Fruit fly (Drosophila melanogaster) whole organism, embryonic: ENCODE data around the gene CG7953.

ENCODE experiments used
- Adf1 ChIP-seq: fragments of 200-800 bp; sonication (Bioruptor generic); IDR thresholded peaks from 2 replicates; pipeline ENCODE4 v1.3.6; 2022; ENCODE audit warnings: missing biosample characterization, missing genetic modification characterization
- Antp ChIP-seq: fragments of 200-800 bp; sonication (Bioruptor generic); optimal IDR thresholded peaks from 3 replicates; lab custom pipeline; 2016; ENCODE audit warnings: missing biosample characterization, missing genetic modification characterization
- Awh ChIP-seq: fragments of 200-800 bp; sonication (Bioruptor generic); IDR thresholded peaks from 2 replicates; pipeline ENCODE4, ENCODE4 v1.3.6; 2022; ENCODE audit warnings: missing biosample characterization, missing genetic modification characterization
- CG10462 ChIP-seq: fragments of 200-800 bp; sonication (Bioruptor generic); optimal IDR thresholded peaks from 2 replicates; lab custom pipeline; 2016; ENCODE audit warnings: missing biosample characterization, missing genetic modification characterization
- CG11695 ChIP-seq: fragments of 200-800 bp; sonication (Bioruptor generic); IDR thresholded peaks from 3 replicates; pipeline ENCODE4 v1.3.6; 2022; ENCODE audit warnings: missing biosample characterization, missing genetic modification characterization
- CG12299 ChIP-seq: fragments of 200-800 bp; sonication (Bioruptor generic); optimal IDR thresholded peaks from 2 replicates; lab custom pipeline; 2018; ENCODE audit warnings: missing biosample characterization, mild to moderate bottlenecking, missing genetic modification characterization
- CG13894 ChIP-seq: fragments of 200-800 bp; sonication (Bioruptor generic); optimal IDR thresholded peaks from 3 replicates; lab custom pipeline; 2018; ENCODE audit warnings: missing biosample characterization, mild to moderate bottlenecking, missing genetic modification characterization, moderate library complexity
- CG15073 ChIP-seq: fragments of 200-800 bp; sonication (Bioruptor generic); optimal IDR thresholded peaks from 2 replicates; lab custom pipeline; 2016; ENCODE audit warnings: missing biosample characterization, missing genetic modification characterization
- CG15269 ChIP-seq: fragments of 200-800 bp; sonication (Bioruptor generic); optimal IDR thresholded peaks from 2 replicates; lab custom pipeline; 2018; ENCODE audit warnings: missing biosample characterization, mild to moderate bottlenecking, missing genetic modification characterization, moderate library complexity
- CG17829 ChIP-seq: fragments of 200-800 bp; optimal IDR thresholded peaks from 2 replicates; lab custom pipeline; 2019; ENCODE audit warnings: missing biosample characterization, mild to moderate bottlenecking, missing genetic modification characterization, moderate library complexity
- CG18262 ChIP-seq: fragments of 200-800 bp; optimal IDR thresholded peaks from 3 replicates; lab custom pipeline; 2019; ENCODE audit warnings: missing biosample characterization, mild to moderate bottlenecking, missing genetic modification characterization, moderate library complexity
- CG32532 ChIP-seq: fragments of 200-800 bp; sonication (Bioruptor generic); IDR thresholded peaks from 2 replicates; pipeline ENCODE4 v1.3.6; 2022; ENCODE audit warnings: missing biosample characterization, missing genetic modification characterization
- CG33213 ChIP-seq: fragments of 200-800 bp; sonication (Bioruptor generic); optimal IDR thresholded peaks from 3 replicates; lab custom pipeline; 2016; ENCODE audit warnings: missing biosample characterization, missing genetic modification characterization
- CG3407 ChIP-seq: fragments of 200-800 bp; sonication (Bioruptor generic); optimal IDR thresholded peaks from 2 replicates; lab custom pipeline; 2018; ENCODE audit warnings: missing biosample characterization, mild to moderate bottlenecking, missing genetic modification characterization
- CG4820 ChIP-seq: fragments of 200-800 bp; sonication (Bioruptor generic); optimal IDR thresholded peaks from 3 replicates; lab custom pipeline; 2016; ENCODE audit warnings: missing biosample characterization, missing genetic modification characterization
- CG6689 ChIP-seq: fragments of 200-800 bp; sonication (Bioruptor generic); IDR thresholded peaks from 2 replicates; pipeline ENCODE4 v1.3.6; 2022; ENCODE audit warnings: missing biosample characterization, missing genetic modification characterization
- CG7357 ChIP-seq: fragments of 200-800 bp; sonication (Bioruptor generic); IDR thresholded peaks from 3 replicates; pipeline ENCODE4 v1.3.6; 2022; ENCODE audit warnings: missing biosample characterization, missing genetic modification characterization
- CG7556 ChIP-seq: fragments of 200-800 bp; sonication (Bioruptor generic); optimal IDR thresholded peaks from 2 replicates; lab custom pipeline; 2017; ENCODE audit warnings: missing biosample characterization, mild to moderate bottlenecking, missing genetic modification characterization
- CG8089 ChIP-seq: fragments of 200-800 bp; sonication (Bioruptor generic); optimal IDR thresholded peaks from 3 replicates; lab custom pipeline; 2016; ENCODE audit warnings: missing biosample characterization, missing genetic modification characterization
- CG8281 ChIP-seq: fragments of 200-800 bp; sonication (Bioruptor generic); optimal IDR thresholded peaks from 2 replicates; lab custom pipeline; 2018; ENCODE audit warnings: missing biosample characterization, mild to moderate bottlenecking, missing genetic modification characterization, moderate library complexity
- CG9797 ChIP-seq: fragments of 200-800 bp; sonication (Bioruptor generic); optimal IDR thresholded peaks from 3 replicates; lab custom pipeline; 2018; ENCODE audit warnings: missing biosample characterization, mild to moderate bottlenecking, missing genetic modification characterization
- Camta ChIP-seq: fragments of 200-800 bp; sonication (Bioruptor generic); optimal IDR thresholded peaks from 2 replicates; lab custom pipeline; 2016; ENCODE audit warnings: missing biosample characterization, missing genetic modification characterization
- Dbx ChIP-seq: fragments of 200-800 bp; sonication (Bioruptor generic); IDR thresholded peaks from 3 replicates; pipeline ENCODE4 v1.3.6; 2022; ENCODE audit warnings: missing biosample characterization, missing genetic modification characterization
- Dref ChIP-seq: fragments of 200-800 bp; sonication (Bioruptor generic); IDR thresholded peaks from 2 replicates; pipeline ENCODE4 v1.3.6; 2022; ENCODE audit warnings: missing biosample characterization, missing genetic modification characterization
- Fer3 ChIP-seq: fragments of 200-800 bp; sonication (Bioruptor generic); optimal IDR thresholded peaks from 2 replicates; lab custom pipeline; 2018; ENCODE audit warnings: missing biosample characterization, mild to moderate bottlenecking, missing genetic modification characterization, moderate library complexity
- GATAe ChIP-seq: fragments of 200-800 bp; sonication (Bioruptor generic); conservative IDR thresholded peaks from 2 replicates; pipeline ENCODE4 v1.3.6; 2022; ENCODE audit warnings: missing biosample characterization, missing genetic modification characterization
- Lhr ChIP-seq: fragments of 200-800 bp; sonication (Bioruptor generic); optimal IDR thresholded peaks from 3 replicates; lab custom pipeline; 2017; ENCODE audit warnings: mild to moderate bottlenecking, missing biosample characterization, missing genetic modification reagents, missing genetic modification characterization
- Mrtf ChIP-seq: fragments of 200-800 bp; sonication (Bioruptor generic); IDR thresholded peaks from 3 replicates; pipeline ENCODE4 v1.3.6; 2022; ENCODE audit warnings: missing biosample characterization, missing genetic modification characterization
- Sox102F ChIP-seq: fragments of 200-800 bp; sonication (Bioruptor generic); optimal IDR thresholded peaks from 2 replicates; lab custom pipeline; 2018; ENCODE audit warnings: missing biosample characterization, mild to moderate bottlenecking, missing genetic modification characterization, moderate library complexity
- Xbp1 ChIP-seq: fragments of 200-800 bp; sonication (Bioruptor generic); optimal IDR thresholded peaks from 3 replicates; lab custom pipeline; 2016; ENCODE audit warnings: missing biosample characterization, mild to moderate bottlenecking, missing genetic modification characterization
- bbx ChIP-seq: fragments of 200-800 bp; sonication (Bioruptor generic); IDR thresholded peaks from 2 replicates; pipeline ENCODE4 v1.3.6; 2022; ENCODE audit warnings: missing biosample characterization, missing genetic modification characterization; ENCODE audit not compliant: partially characterized antibody
- caup ChIP-seq: fragments of 200-800 bp; sonication (Bioruptor generic); optimal IDR thresholded peaks from 3 replicates; lab custom pipeline; 2017; ENCODE audit warnings: missing biosample characterization, mild to moderate bottlenecking, missing genetic modification characterization, moderate library complexity; ENCODE audit not compliant: severe bottlenecking
- croc ChIP-seq: fragments of 200-800 bp; sonication (Bioruptor generic); conservative IDR thresholded peaks from 3 replicates; pipeline ENCODE4 v1.3.6; 2022; ENCODE audit warnings: missing biosample characterization, missing genetic modification characterization
- dan ChIP-seq: fragments of 200-800 bp; sonication (Bioruptor generic); IDR thresholded peaks from 2 replicates; pipeline ENCODE4 v1.3.6; 2022; ENCODE audit warnings: missing biosample characterization, missing genetic modification characterization
- dmrt99B ChIP-seq: fragments of 200-800 bp; sonication (Bioruptor generic); optimal IDR thresholded peaks from 2 replicates; lab custom pipeline; 2018; ENCODE audit warnings: missing biosample characterization, mild to moderate bottlenecking, missing genetic modification characterization, moderate library complexity
- dysf ChIP-seq: fragments of 200-800 bp; sonication (Bioruptor generic); IDR thresholded peaks from 3 replicates; pipeline ENCODE4 v1.3.6; 2022; ENCODE audit warnings: missing biosample characterization, missing genetic modification characterization
- ems ChIP-seq: fragments of 200-800 bp; sonication (Bioruptor generic); optimal IDR thresholded peaks from 3 replicates; lab custom pipeline; 2016; ENCODE audit warnings: missing biosample characterization, missing genetic modification characterization
- en ChIP-seq: fragments of 200-800 bp; sonication (Bioruptor generic); optimal IDR thresholded peaks from 2 replicates; lab custom pipeline; 2016; ENCODE audit warnings: missing biosample characterization, missing genetic modification characterization
- hb ChIP-seq: fragments of 200-800 bp; sonication (Bioruptor generic); IDR thresholded peaks from 3 replicates; pipeline ENCODE4 v1.3.6; 2022; ENCODE audit warnings: missing biosample characterization, missing genetic modification characterization; ENCODE audit not compliant: partially characterized antibody
- hth ChIP-seq: fragments of >200 bp; optimal IDR thresholded peaks from 2 replicates; lab custom pipeline; 2017; ENCODE audit warnings: inconsistent platforms
- lbe ChIP-seq: fragments of 200-800 bp; sonication (Bioruptor generic); optimal IDR thresholded peaks from 2 replicates; lab custom pipeline; 2016; ENCODE audit warnings: missing biosample characterization, mild to moderate bottlenecking, missing genetic modification characterization
- lilli ChIP-seq: fragments of 200-800 bp; sonication (Bioruptor generic); optimal IDR thresholded peaks from 3 replicates; lab custom pipeline; 2016; ENCODE audit warnings: missing biosample characterization, missing genetic modification characterization
- odd ChIP-seq: fragments of 200-800 bp; sonication (Bioruptor generic); optimal IDR thresholded peaks from 2 replicates; lab custom pipeline; 2017; ENCODE audit warnings: missing biosample characterization, mild to moderate bottlenecking, missing genetic modification characterization
- otp ChIP-seq: fragments of 200-800 bp; sonication (Bioruptor generic); IDR thresholded peaks from 3 replicates; pipeline ENCODE4, ENCODE4 v1.3.6; 2022; ENCODE audit warnings: missing biosample characterization, missing genetic modification characterization
- rib ChIP-seq: fragments of 200-800 bp; sonication (Bioruptor generic); IDR thresholded peaks from 2 replicates; pipeline ENCODE4 v1.3.6; 2022; ENCODE audit warnings: missing biosample characterization, missing genetic modification characterization
- salm ChIP-seq: fragments of 200-800 bp; sonication (Bioruptor generic); optimal IDR thresholded peaks from 2 replicates; lab custom pipeline; 2018; ENCODE audit warnings: missing biosample characterization, mild to moderate bottlenecking, missing genetic modification characterization
- sd ChIP-seq: fragments of 200-800 bp; sonication (Bioruptor generic); optimal IDR thresholded peaks from 3 replicates; lab custom pipeline; 2018; ENCODE audit warnings: missing biosample characterization, mild to moderate bottlenecking, missing genetic modification characterization, moderate library complexity
- so ChIP-seq: fragments of 200-800 bp; sonication (Bioruptor generic); IDR thresholded peaks from 3 replicates; pipeline ENCODE4 v1.3.6; 2022; ENCODE audit warnings: missing biosample characterization, missing genetic modification characterization
- sob ChIP-seq: fragments of 200-800 bp; sonication (Bioruptor generic); IDR thresholded peaks from 2 replicates; pipeline ENCODE4 v1.3.6; 2022; ENCODE audit warnings: missing biosample characterization, missing genetic modification characterization
- tin ChIP-seq: fragments of 200-800 bp; sonication (Bioruptor generic); optimal IDR thresholded peaks from 3 replicates; lab custom pipeline; 2016; ENCODE audit warnings: missing biosample characterization, missing genetic modification characterization

The CG7953 gene

dm6 chr2L:13838647-13839390 is 8.9 kb upstream of the CG7953 start:
- peak; percentile 8 for TF ChIP-seq Fer3 (tag; lab: Kevin White, UChicago)
- no peak for TF ChIP-seq CG17829 (tag; lab: Kevin White, UChicago)
- no peak for TF ChIP-seq CG12299
- TF ChIP-seq CG7556, result no peak
- TF ChIP-seq caup (GFP tag; lab: Kevin White, UChicago), result no peak
- peak; percentile 10 for TF ChIP-seq Camta (GFP tag; lab: Kevin White, UChicago)
- no peak for TF ChIP-seq hth (lab: Kevin White, UChicago)
- TF ChIP-seq CG18262 (tag; lab: Kevin White, UChicago), result peak; percentile 38
- no peak for TF ChIP-seq CG8281
- no peak for TF ChIP-seq rib (GFP tag; lab: Robert Waterston, UW)
- peak; percentile 22 for TF ChIP-seq salm
- TF ChIP-seq CG33213 (GFP tag; lab: Kevin White, UChicago), result no peak
- no peak for TF ChIP-seq en
- TF ChIP-seq lilli (GFP tag; lab: Kevin White, UChicago), result no peak
- TF ChIP-seq Sox102F (GFP tag; lab: Kevin White, UChicago), result no peak
- peak; percentile 2 for TF ChIP-seq CG10462
- peak; percentile 9 for TF ChIP-seq CG8089 (GFP tag; lab: Kevin White, UChicago)
- no peak for TF ChIP-seq CG6689 (GFP tag; lab: Robert Waterston, UW)
- TF ChIP-seq dmrt99B (tag; lab: Kevin White, UChicago), result peak; percentile 37
- 0 out of 3 replicates have a peak, but pooled peaks have one; percentile 29 for TF ChIP-seq Dbx (GFP tag; lab: Robert Waterston, UW)
- TF ChIP-seq bbx (GFP tag; lab: Robert Waterston, UW), result no peak
- no peak; the same call in 1 of the 2 replicates for TF ChIP-seq GATAe (GFP tag; lab: Robert Waterston, UW)
- TF ChIP-seq Dref (GFP tag; lab: Robert Waterston, UW), result no peak
- no peak for TF ChIP-seq Adf1 (GFP tag; lab: Robert Waterston, UW)
- TF ChIP-seq CG15269 (tag; lab: Kevin White, UChicago), result peak; percentile 58
- no peak for TF ChIP-seq so
- TF ChIP-seq CG32532 (GFP tag; lab: Robert Waterston, UW), result peak; percentile 29; the same call in 1 of the 2 replicates
- TF ChIP-seq CG7357 (GFP tag; lab: Robert Waterston, UW), result no peak
- no peak for TF ChIP-seq hb (GFP tag; lab: Robert Waterston, UW)
- TF ChIP-seq sd, result peak; percentile 89
- TF ChIP-seq Awh (GFP tag; lab: Robert Waterston, UW), result peak; percentile 68; the same call in 1 of the 2 replicates
- no peak for TF ChIP-seq dan (GFP tag; lab: Robert Waterston, UW)
- TF ChIP-seq odd (GFP tag; lab: Kevin White, UChicago), result no peak
- peak; percentile 13 for TF ChIP-seq ems (GFP tag; lab: Kevin White, UChicago)
- peak; percentile 10 for TF ChIP-seq CG4820 (GFP tag; lab: Kevin White, UChicago)
- TF ChIP-seq CG9797 (GFP tag; lab: Kevin White, UChicago), result no peak
- TF ChIP-seq CG3407, result peak; percentile 34
- TF ChIP-seq sob (GFP tag; lab: Robert Waterston, UW), result no peak
- peak; percentile 5; the same call in 1 of the 3 replicates for TF ChIP-seq otp (GFP tag; lab: Robert Waterston, UW)
- no peak for TF ChIP-seq lbe (GFP tag; lab: Kevin White, UChicago)
- no peak for TF ChIP-seq Lhr (GFP tag; lab: Kevin White, UChicago)
- peak; percentile 2 for TF ChIP-seq Xbp1 (GFP tag; lab: Kevin White, UChicago)
- peak; percentile 57; the same call in 1 of the 3 replicates for TF ChIP-seq dysf
- TF ChIP-seq CG13894 (tag; lab: Kevin White, UChicago), result peak; percentile 54
- TF ChIP-seq CG11695 (GFP tag; lab: Robert Waterston, UW), result no peak; the same call in 2 of the 3 replicates
- no peak for TF ChIP-seq croc
- TF ChIP-seq Mrtf (GFP tag; lab: Robert Waterston, UW), result no peak
- TF ChIP-seq Antp (GFP tag; lab: Kevin White, UChicago), result no peak
- TF ChIP-seq CG15073 (GFP tag; lab: Kevin White, UChicago), result no peak
- no peak for TF ChIP-seq tin (GFP tag; lab: Kevin White, UChicago)
